Worm (Caenorhabditis elegans): ENCODE measurements around the gene bath-41.

The bath-41 gene

ce11 chrIII:6736971-6737370 lies 14.9 kb upstream of the bath-41 start, which contains the start of gene K07E12.2:
TSS of gene K07E12.2 (plus strand) at chrIII:6737271.
- TF ChIP-seq ces-1 (GFP tag; optimal IDR thresholded peaks at IDR 0.05) (no peak), drap-1 (GFP tag; optimal IDR thresholded peaks at IDR 0.05) (no peak), ham-2 (GFP tag; optimal IDR thresholded peaks at IDR 0.05) (no peak), pha-4 (tag; optimal IDR thresholded peaks at IDR 0.05) (no peak), unc-39 (tag; optimal IDR thresholded peaks at IDR 0.05) (no peak), sem-2 (GFP tag; optimal IDR thresholded peaks at IDR 0.05) (no peak), ztf-11 (tag; optimal IDR thresholded peaks at IDR 0.05) (no peak), ceh-43 (GFP tag; optimal IDR thresholded peaks at IDR 0.05) (no peak)

- TF ChIP-seq nhr-2 (tag; optimal IDR thresholded peaks at IDR 0.05) (no peak), sptf-1 (tag; optimal IDR thresholded peaks at IDR 0.05) (no peak), sem-2 (GFP tag; optimal IDR thresholded peaks at IDR 0.05) (no peak), ztf-11 (tag; optimal IDR thresholded peaks at IDR 0.05) (no peak), elt-3 (tag; optimal IDR thresholded peaks at IDR 0.05) (no peak), blmp-1 (tag; optimal IDR thresholded peaks at IDR 0.05) (no peak), drap-1 (GFP tag; optimal IDR thresholded peaks at IDR 0.05) (no peak), bed-3 (GFP tag; optimal IDR thresholded peaks at IDR 0.05) (no peak), tbx-8 (GFP tag; optimal IDR thresholded peaks at IDR 0.05) (no peak), ham-2 (GFP tag; optimal IDR thresholded peaks at IDR 0.05) (no peak)
Measured at ce11 chrIII:6736566-6736965, 14.5 kb upstream of the bath-41 start, which contains the start of gene Y102E9.6. TSS of gene Y102E9.6 (minus strand) at chrIII:6736666.

ce11 chrIII:6734420-6734819 lies 12.4 kb upstream of the bath-41 start, which contains the start of gene Y102E9.3:
TSS of gene Y102E9.3 (minus strand) at chrIII:6734520.
- TF ChIP-seq elt-1 (tag; optimal IDR thresholded peaks at IDR 0.05; ENCODE audit: borderline replicate concordance, insufficient read depth) (no peak), ceh-39 (tag; optimal IDR thresholded peaks at IDR 0.05) (no peak), hlh-1 (tag; optimal IDR thresholded peaks at IDR 0.05) (no peak), cnd-1 (tag; optimal IDR thresholded peaks at IDR 0.05) (no peak), tbx-8 (GFP tag; optimal IDR thresholded peaks at IDR 0.05) (no peak), unc-120 (tag; optimal IDR thresholded peaks at IDR 0.05; ENCODE audit: poor library complexity, severe bottlenecking) (no peak), lin-13 (tag; optimal IDR thresholded peaks at IDR 0.05) (no peak)

ce11 chrIII:6731285-6731684 lies 9.2 kb upstream of the bath-41 start:
- TF ChIP-seq lin-13 (tag; optimal IDR thresholded peaks at IDR 0.05) (no peak), sptf-1 (tag; optimal IDR thresholded peaks at IDR 0.05) (no peak), zip-8 (tag; optimal IDR thresholded peaks at IDR 0.05) (no peak), lin-32 (GFP tag; optimal IDR thresholded peaks at IDR 0.05) (no peak), nhr-76 (tag; optimal IDR thresholded peaks at IDR 0.05) (no peak), ces-1 (GFP tag; optimal IDR thresholded peaks at IDR 0.05) (no peak), blmp-1 (tag; optimal IDR thresholded peaks at IDR 0.05) (no peak), ztf-11 (tag; optimal IDR thresholded peaks at IDR 0.05) (no peak), nhr-237 (tag; optimal IDR thresholded peaks at IDR 0.05) (no peak), pha-4 (tag; optimal IDR thresholded peaks at IDR 0.05) (no peak), drap-1 (GFP tag; optimal IDR thresholded peaks at IDR 0.05) (no peak), bed-3 (GFP tag; optimal IDR thresholded peaks at IDR 0.05) (no peak)

- TF ChIP-seq unc-120 (tag; optimal IDR thresholded peaks at IDR 0.05; ENCODE audit: poor library complexity, severe bottlenecking) (peak; percentile 3), zip-8 (tag; optimal IDR thresholded peaks at IDR 0.05) (no peak), sptf-1 (tag; optimal IDR thresholded peaks at IDR 0.05) (no peak), mls-2 (tag; optimal IDR thresholded peaks at IDR 0.05) (no peak), hlh-1 (tag; optimal IDR thresholded peaks at IDR 0.05) (peak; percentile 63)
Measured at ce11 chrIII:6730185-6730850, 8.3 kb upstream of the bath-41 start, which contains the start of the genes Y102E9.5 and odr-4. TSS of gene Y102E9.5 (minus strand) at chrIII:6730285. TSS of gene odr-4 (plus strand) at chrIII:6730800.

ce11 chrIII:6725489-6725888 lies 3.4 kb upstream of the bath-41 start, which contains the start of gene wdr-4:
TSS of gene wdr-4 (plus strand) at chrIII:6725789.
- TF ChIP-seq ces-1 (GFP tag; optimal IDR thresholded peaks at IDR 0.05): no peak
- no peak for TF ChIP-seq unc-120 (tag; optimal IDR thresholded peaks at IDR 0.05; ENCODE audit: poor library complexity, severe bottlenecking)
- TF ChIP-seq ham-2 (GFP tag; optimal IDR thresholded peaks at IDR 0.05): no peak
- TF ChIP-seq ztf-11 (tag; optimal IDR thresholded peaks at IDR 0.05): no peak
- TF ChIP-seq bed-3 (GFP tag; optimal IDR thresholded peaks at IDR 0.05): no peak
- no peak for TF ChIP-seq mab-5 (tag; optimal IDR thresholded peaks at IDR 0.05)
- TF ChIP-seq blmp-1 (tag; optimal IDR thresholded peaks at IDR 0.05): no peak
- no peak for TF ChIP-seq nhr-237 (tag; optimal IDR thresholded peaks at IDR 0.05)
- no peak for TF ChIP-seq nhr-12 (tag; optimal IDR thresholded peaks at IDR 0.05)
- TF ChIP-seq tbx-8 (GFP tag; optimal IDR thresholded peaks at IDR 0.05): no peak
- TF ChIP-seq lin-32 (GFP tag; optimal IDR thresholded peaks at IDR 0.05): no peak
- TF ChIP-seq ceh-39 (tag; optimal IDR thresholded peaks at IDR 0.05): no peak
- TF ChIP-seq sptf-1 (tag; optimal IDR thresholded peaks at IDR 0.05): no peak
- no peak for TF ChIP-seq sem-2 (GFP tag; optimal IDR thresholded peaks at IDR 0.05)
